Worm (Caenorhabditis elegans) whole organism, young adult: ENCODE results near the gene spp-28.

Source experiments
- F57A8.1 ChIP-seq: fragments of 200-800 bp; sonication (Bioruptor generic); optimal IDR thresholded peaks from 2 replicates; lab custom pipeline; 2018; ENCODE audit warnings: mild to moderate bottlenecking, missing genetic modification characterization, moderate library complexity, missing compliant biosample characterization
- T07F8.4 ChIP-seq: sonication (generic microtip); optimal IDR thresholded peaks from 2 replicates; lab custom pipeline; 2016; ENCODE audit warnings: mild to moderate bottlenecking, missing genetic modification characterization, moderate library complexity, missing compliant biosample characterization
- ceh-40 ChIP-seq: fragments of 200-800 bp; sonication (Bioruptor generic); IDR thresholded peaks from 2 replicates; pipeline ENCODE4 v1.3.6; 2022; ENCODE audit warnings: missing genetic modification characterization, missing compliant biosample characterization
- dpff-1 ChIP-seq: sonication (generic microtip); optimal IDR thresholded peaks from 2 replicates; lab custom pipeline; 2017; ENCODE audit warnings: mild to moderate bottlenecking, missing genetic modification characterization, missing compliant biosample characterization
- madf-6 ChIP-seq: fragments of 200-800 bp; sonication (Bioruptor generic); IDR thresholded peaks from 2 replicates; pipeline ENCODE4 v1.3.6; 2022; ENCODE audit warnings: missing genetic modification reagents, missing genetic modification characterization, missing compliant biosample characterization
- nfya-1 ChIP-seq: sonication (generic microtip); optimal IDR thresholded peaks from 2 replicates; lab custom pipeline; 2017; ENCODE audit warnings: antibody characterized with exemption, missing compliant biosample characterization, missing genetic modification characterization, borderline replicate concordance; ENCODE audit not compliant: insufficient read depth
- tbx-9 ChIP-seq: sonication (generic microtip); optimal IDR thresholded peaks from 2 replicates; lab custom pipeline; 2016; ENCODE audit warnings: borderline replicate concordance, missing genetic modification characterization, inconsistent platforms, missing compliant biosample characterization
- unc-62 ChIP-seq: fragments of 150-350 bp; optimal IDR thresholded peaks from 2 replicates; lab custom pipeline; 2014; ENCODE audit warnings: missing biosample characterization, missing genetic modification reagents, missing genetic modification characterization

DNA sequence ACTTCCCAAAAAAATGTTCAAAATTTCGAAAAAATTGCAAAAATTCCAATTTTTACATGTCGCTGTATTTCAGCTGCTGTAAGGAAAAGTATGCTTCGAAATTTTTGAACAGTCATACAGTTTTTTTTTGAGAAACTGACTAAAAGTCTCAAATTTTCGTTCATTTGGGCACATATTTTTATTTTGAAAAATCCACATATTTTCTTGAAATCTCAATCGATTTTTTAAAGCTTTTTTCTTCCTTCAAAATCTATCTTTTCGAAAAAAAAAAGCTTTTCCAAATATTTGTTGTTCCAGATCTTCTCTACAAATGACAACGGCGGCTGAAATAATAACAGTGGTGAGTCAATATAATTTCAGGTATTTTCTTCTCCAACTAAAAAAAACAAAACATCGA, 6.8 kb upstream of the spp-28 start, which contains the start of gene asd-1:
- TF ChIP-seq F57A8.1 (GFP tag; lab: Kevin White, UChicago) (no peak), T07F8.4 (tag; lab: Kevin White, UChicago) (no peak), unc-62 (GFP tag; lab: Kevin White, UChicago) (no peak), tbx-9 (no peak), ceh-40 (GFP tag; lab: Robert Waterston, UW) (no peak), madf-6 (no peak), nfya-1 (tag; lab: Kevin White, UChicago) (no peak), dpff-1 (tag; lab: Kevin White, UChicago) (no peak)
